Worm (Caenorhabditis elegans) whole organism, late embryonic: ENCODE measurements around the gene F26G1.5.

Experiments used
- C38D4.7 ChIP-seq: fragments of 200-800 bp; sonication (Bioruptor generic); optimal IDR thresholded peaks from 2 replicates; lab custom pipeline; 2018; ENCODE audit warnings: mild to moderate bottlenecking, missing genetic modification characterization, moderate library complexity, missing compliant biosample characterization
- F13H6.1 ChIP-seq: sonication (generic microtip); optimal IDR thresholded peaks from 2 replicates; lab custom pipeline; 2016; ENCODE audit warnings: missing genetic modification characterization, missing compliant biosample characterization
- K09A11.1 ChIP-seq: sonication (generic microtip); optimal IDR thresholded peaks from 2 replicates; lab custom pipeline; 2017; ENCODE audit warnings: antibody characterized with exemption, mild to moderate bottlenecking, missing genetic modification characterization, missing compliant biosample characterization; ENCODE audit not compliant: insufficient read depth
- T23F11.4 ChIP-seq: fragments of 200-800 bp; sonication (Bioruptor generic); optimal IDR thresholded peaks from 2 replicates; lab custom pipeline; 2018; ENCODE audit warnings: mild to moderate bottlenecking, missing genetic modification characterization, missing compliant biosample characterization
- ama-1 ChIP-seq: fragments of 150-350 bp; optimal IDR thresholded peaks from 2 replicates; lab custom pipeline; 2014
- ceh-14 ChIP-seq: sonication (generic microtip); optimal IDR thresholded peaks from 2 replicates; lab custom pipeline; 2016; ENCODE audit warnings: missing genotype, missing genetic modification characterization, missing compliant biosample characterization
- ceh-18 ChIP-seq: sonication (generic microtip); optimal IDR thresholded peaks from 2 replicates; lab custom pipeline; 2016; ENCODE audit warnings: missing genetic modification characterization, missing compliant biosample characterization
- ceh-19 ChIP-seq: fragments of 200-800 bp; sonication (Bioruptor generic); optimal IDR thresholded peaks from 2 replicates; lab custom pipeline; 2018; ENCODE audit warnings: mild to moderate bottlenecking, missing genetic modification characterization, missing compliant biosample characterization
- ceh-2 ChIP-seq: sonication (generic microtip); optimal IDR thresholded peaks from 2 replicates; lab custom pipeline; 2016; ENCODE audit warnings: missing genotype, missing genetic modification characterization, missing compliant biosample characterization
- ceh-22 ChIP-seq: sonication (generic microtip); optimal IDR thresholded peaks from 2 replicates; lab custom pipeline; 2017; ENCODE audit warnings: missing biosample characterization, missing genetic modification characterization
- ceh-24 ChIP-seq: sonication (generic microtip); optimal IDR thresholded peaks from 2 replicates; lab custom pipeline; 2016; ENCODE audit warnings: mild to moderate bottlenecking, missing genetic modification characterization, missing compliant biosample characterization
- ceh-30 ChIP-seq: fragments of 150-350 bp; optimal IDR thresholded peaks from 2 replicates; lab custom pipeline; 2014; ENCODE audit warnings: missing biosample characterization, missing genetic modification characterization
- ceh-31 ChIP-seq: sonication (generic microtip); optimal IDR thresholded peaks from 2 replicates; lab custom pipeline; 2016; ENCODE audit warnings: missing genetic modification characterization, missing compliant biosample characterization
- ceh-34 ChIP-seq: sonication (generic microtip); optimal IDR thresholded peaks from 2 replicates; lab custom pipeline; 2016; ENCODE audit warnings: mild to moderate bottlenecking, missing genetic modification characterization, missing compliant biosample characterization
- eyg-1 ChIP-seq: sonication (generic microtip); optimal IDR thresholded peaks from 2 replicates; lab custom pipeline; 2016; ENCODE audit warnings: missing genotype, missing genetic modification characterization, missing compliant biosample characterization
- fax-1 ChIP-seq: sonication (generic microtip); optimal IDR thresholded peaks from 2 replicates; lab custom pipeline; 2016; ENCODE audit warnings: missing genotype, missing genetic modification characterization, missing compliant biosample characterization
- fkh-10 ChIP-seq: fragments of 150-350 bp; optimal IDR thresholded peaks from 2 replicates; lab custom pipeline; 2014; ENCODE audit warnings: missing biosample characterization, missing genetic modification reagents, missing genetic modification characterization
- hlh-13 ChIP-seq: fragments of 200-800 bp; sonication (Bioruptor generic); optimal IDR thresholded peaks from 2 replicates; lab custom pipeline; 2018; ENCODE audit warnings: mild to moderate bottlenecking, missing genetic modification characterization, missing compliant biosample characterization
- hlh-15 ChIP-seq: sonication (generic microtip); optimal IDR thresholded peaks from 2 replicates; lab custom pipeline; 2016; ENCODE audit warnings: missing genetic modification characterization, missing compliant biosample characterization
- hlh-6 ChIP-seq: sonication (generic microtip); optimal IDR thresholded peaks from 2 replicates; lab custom pipeline; 2016; ENCODE audit warnings: missing genotype, missing genetic modification characterization, missing compliant biosample characterization
- lin-11 ChIP-seq: fragments of 200-800 bp; sonication (Bioruptor generic); optimal IDR thresholded peaks from 2 replicates; lab custom pipeline; 2018; ENCODE audit warnings: mild to moderate bottlenecking, missing genetic modification characterization, missing compliant biosample characterization
- madf-2 ChIP-seq: sonication (generic microtip); optimal IDR thresholded peaks from 2 replicates; lab custom pipeline; 2017; ENCODE audit warnings: missing genetic modification characterization, missing compliant biosample characterization
- nfya-1 ChIP-seq: sonication (generic microtip); optimal IDR thresholded peaks from 2 replicates; lab custom pipeline; 2017; ENCODE audit warnings: missing genetic modification characterization, mild to moderate bottlenecking, missing compliant biosample characterization, antibody characterized with exemption, moderate library complexity
- nhr-232 ChIP-seq: sonication (generic microtip); optimal IDR thresholded peaks from 2 replicates; lab custom pipeline; 2016; ENCODE audit warnings: missing genetic modification characterization, missing compliant biosample characterization
- odd-2 ChIP-seq: sonication (generic microtip); optimal IDR thresholded peaks from 2 replicates; lab custom pipeline; 2017; ENCODE audit warnings: antibody characterized with exemption, mild to moderate bottlenecking, missing genetic modification characterization, missing compliant biosample characterization
- pha-2 ChIP-seq: sonication (generic microtip); optimal IDR thresholded peaks from 2 replicates; lab custom pipeline; 2017; ENCODE audit warnings: mild to moderate bottlenecking, missing genetic modification characterization, missing compliant biosample characterization
- pros-1 ChIP-seq: fragments of 150-350 bp; optimal IDR thresholded peaks from 2 replicates; lab custom pipeline; 2014; ENCODE audit warnings: missing biosample characterization, missing genetic modification reagents, missing genetic modification characterization
- rnt-1 ChIP-seq: sonication (generic microtip); optimal IDR thresholded peaks from 2 replicates; lab custom pipeline; 2016; ENCODE audit warnings: missing genetic modification characterization, missing compliant biosample characterization
- tbx-2 ChIP-seq: sonication (generic microtip); optimal IDR thresholded peaks from 2 replicates; lab custom pipeline; 2016; ENCODE audit warnings: missing genetic modification characterization, missing compliant biosample characterization
- tbx-7 ChIP-seq: sonication (generic microtip); optimal IDR thresholded peaks from 2 replicates; lab custom pipeline; 2016; ENCODE audit warnings: missing genotype, missing genetic modification characterization, missing compliant biosample characterization
- ttx-3 ChIP-seq: sonication (generic microtip); optimal IDR thresholded peaks from 2 replicates; lab custom pipeline; 2016; ENCODE audit warnings: missing genetic modification reagents, missing genetic modification characterization, missing compliant biosample characterization
- unc-42 ChIP-seq: sonication (generic microtip); optimal IDR thresholded peaks from 2 replicates; lab custom pipeline; 2016; ENCODE audit warnings: missing genotype, missing genetic modification characterization, missing compliant biosample characterization
- unc-55 ChIP-seq: sonication (generic microtip); optimal IDR thresholded peaks from 2 replicates; lab custom pipeline; 2017; ENCODE audit warnings: missing biosample characterization, missing genetic modification reagents, missing genetic modification characterization
- unc-86 ChIP-seq: sonication (generic microtip); optimal IDR thresholded peaks from 2 replicates; lab custom pipeline; 2016; ENCODE audit warnings: missing genetic modification characterization, missing compliant biosample characterization
- zip-5 ChIP-seq: sonication (generic microtip); optimal IDR thresholded peaks from 2 replicates; lab custom pipeline; 2016; ENCODE audit warnings: missing genetic modification characterization, missing compliant biosample characterization

F26G1.5 gene

DNA sequence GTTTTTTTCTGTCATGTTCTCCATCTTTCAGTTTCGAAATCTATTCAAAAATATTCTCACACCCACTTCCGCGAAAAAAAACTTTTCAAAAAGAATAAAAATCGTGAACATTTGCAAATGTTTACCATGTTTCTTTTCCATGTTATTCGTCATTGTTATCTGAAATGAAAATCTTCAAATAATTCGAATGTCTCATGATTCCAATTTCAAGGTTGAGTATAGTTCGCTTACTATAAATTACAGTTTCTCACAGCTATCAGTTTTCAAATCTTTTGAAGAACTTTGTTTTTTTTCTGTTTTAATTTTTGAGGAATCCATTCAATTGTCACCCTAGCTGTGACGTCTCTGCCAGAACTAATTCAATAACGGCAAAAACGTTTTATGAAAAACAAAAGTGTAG, 11.3 kb downstream of the F26G1.5 start:
- TF ChIP-seq K09A11.1 (tag; lab: Kevin White, UChicago) (no peak), unc-42 (tag; lab: Kevin White, UChicago) (no peak), ceh-31 (tag; lab: Kevin White, UChicago) (no peak), fkh-10 (GFP tag; lab: Kevin White, UChicago) (no peak), eyg-1 (tag; lab: Kevin White, UChicago) (no peak), T23F11.4 (GFP tag; lab: Kevin White, UChicago) (no peak), rnt-1 (no peak), tbx-7 (tag; lab: Kevin White, UChicago) (no peak), ceh-30 (tag; lab: Kevin White, UChicago) (no peak), ceh-34 (no peak), hlh-13 (GFP tag; lab: Kevin White, UChicago) (no peak), pha-2 (tag; lab: Kevin White, UChicago) (no peak), ceh-24 (tag; lab: Kevin White, UChicago) (no peak), ceh-18 (tag; lab: Kevin White, UChicago) (no peak), ama-1 (lab: Kevin White, UChicago) (no peak)

- TF ChIP-seq F13H6.1 (tag; lab: Kevin White, UChicago), result no peak
- no peak for TF ChIP-seq hlh-6
- TF ChIP-seq lin-11 (tag; lab: Kevin White, UChicago), result no peak
- no peak for TF ChIP-seq madf-2 (tag; lab: Kevin White, UChicago)
- no peak for TF ChIP-seq C38D4.7
- no peak for TF ChIP-seq pros-1 (tag; lab: Kevin White, UChicago)
- TF ChIP-seq zip-5 (tag; lab: Kevin White, UChicago), result no peak
- TF ChIP-seq nfya-1 (tag; lab: Kevin White, UChicago), result no peak
- no peak for TF ChIP-seq unc-42 (tag; lab: Kevin White, UChicago)
- no peak for TF ChIP-seq ceh-22
- no peak for TF ChIP-seq ceh-19 (GFP tag; lab: Kevin White, UChicago)
Observed at ce11 chrII:4758462-4758861, 12.7 kb downstream of the F26G1.5 start, which contains the start of gene F26G1.3. Gene F26G1.3, plus strand, starts transcription at chrII:4758762.

DNA sequence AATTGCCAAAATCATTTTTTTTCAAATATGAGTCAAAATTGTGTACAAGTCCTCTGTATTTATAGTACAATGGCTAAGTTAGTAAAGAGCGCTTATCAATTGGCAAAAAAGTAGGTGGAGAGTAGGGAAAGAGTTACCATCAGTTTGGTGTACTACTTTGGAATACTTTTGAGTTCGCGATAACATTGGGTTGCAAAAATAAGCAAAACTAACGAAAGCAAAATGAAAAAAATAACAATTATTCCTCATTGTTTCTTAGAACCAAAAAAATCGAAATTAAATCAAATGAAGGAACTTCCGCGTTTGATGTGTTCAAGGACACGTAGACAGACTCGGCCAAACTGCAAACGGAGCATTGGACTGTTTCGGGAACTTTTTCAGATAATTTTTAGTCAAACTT, 14.4 kb downstream of the F26G1.5 start, which contains the start of gene C27D9.2:
TSS of gene C27D9.2 (minus strand) at position 101 of the 400 bp plus-strand sequence.
- no peak for TF ChIP-seq hlh-15 (tag; lab: Kevin White, UChicago)
- TF ChIP-seq unc-55, result no peak
- TF ChIP-seq fax-1 (tag; lab: Kevin White, UChicago), result no peak
- no peak for TF ChIP-seq tbx-2 (tag; lab: Kevin White, UChicago)

ce11 chrII:4755654-4756053, 15.5 kb downstream of the F26G1.5 start:
- TF ChIP-seq K09A11.1 (tag; lab: Kevin White, UChicago) (no peak), ceh-24 (tag; lab: Kevin White, UChicago) (no peak), madf-2 (tag; lab: Kevin White, UChicago) (no peak), ceh-34 (no peak), ceh-2 (no peak), pha-2 (tag; lab: Kevin White, UChicago) (no peak), unc-86 (tag; lab: Kevin White, UChicago) (no peak), ttx-3 (tag; lab: Kevin White, UChicago) (no peak)

DNA sequence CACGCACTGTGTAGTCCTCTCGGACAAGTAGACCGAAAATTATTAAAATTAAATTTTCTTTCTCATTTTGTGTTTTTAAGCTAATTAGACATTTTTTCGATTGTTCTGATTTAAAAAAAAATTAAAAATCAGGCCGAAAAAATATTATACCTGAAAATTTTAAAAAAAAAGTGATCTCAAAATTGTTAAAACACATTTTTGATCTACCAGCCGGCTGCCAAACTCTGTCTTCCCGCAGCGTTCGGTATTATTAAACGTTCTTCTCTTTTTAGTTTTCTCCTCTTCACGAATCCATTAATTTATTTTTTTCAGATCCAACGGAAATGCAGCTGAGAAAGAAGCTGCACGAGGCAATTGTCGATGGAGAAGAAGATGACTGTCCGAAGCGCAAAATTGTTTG, 18.0 kb downstream of the F26G1.5 start, which contains the start of gene C27D9.1:
TSS of gene C27D9.1 (plus strand) at position 281 of the 400 bp plus-strand sequence.
- no peak for TF ChIP-seq odd-2 (tag; lab: Kevin White, UChicago)
- no peak for TF ChIP-seq nfya-1 (tag; lab: Kevin White, UChicago)
- TF ChIP-seq hlh-13 (GFP tag; lab: Kevin White, UChicago), result no peak
- no peak for TF ChIP-seq ceh-14 (tag; lab: Kevin White, UChicago)
- TF ChIP-seq nhr-232, result no peak
- no peak for TF ChIP-seq C38D4.7
